Fruit fly (Drosophila melanogaster): Measurements from ENCODE around the gene Gs1l.

DNA sequence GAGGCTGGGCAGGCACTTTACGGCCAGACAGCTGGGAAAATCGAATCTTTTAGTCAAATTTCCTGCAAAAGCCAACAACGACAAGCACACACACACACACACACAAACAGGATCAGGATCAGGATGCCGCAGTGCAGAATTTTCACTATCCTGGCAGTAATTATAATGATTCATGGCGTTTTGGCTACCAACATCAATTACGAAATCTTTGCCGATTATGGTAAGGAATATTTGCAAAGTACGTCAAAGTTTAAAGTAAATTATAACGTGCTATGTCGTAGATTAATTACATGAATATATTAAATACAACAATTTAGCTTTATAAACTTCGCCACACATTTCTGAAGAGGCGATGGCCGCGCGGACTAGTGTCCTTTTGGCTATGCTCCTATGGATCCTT is 23.0 kb downstream of the Gs1l start, which contains the start of the genes CG34177 and CG34178:
- TF ChIP-seq CG15336 (GFP tag; IDR thresholded peaks at IDR 0.05) = no peak
- TF ChIP-seq svp (GFP tag) = peak; percentile 21
- no peak for TF ChIP-seq esn (GFP tag; optimal IDR thresholded peaks at IDR 0.05)
- no peak for TF ChIP-seq CG16779 (tag; optimal IDR thresholded peaks at IDR 0.05)
- TF ChIP-seq CG9139 (GFP tag; optimal IDR thresholded peaks at IDR 0.05) = no peak
- no peak for TF ChIP-seq Smox (GFP tag; optimal IDR thresholded peaks at IDR 0.05)
